Fruit fly (Drosophila melanogaster) whole organism, prepupa: ENCODE results near the gene CG3345.

Experiments used
- Blimp-1 ChIP-seq: fragments of 200-800 bp; sonication (Bioruptor generic); optimal IDR thresholded peaks from 3 replicates; lab custom pipeline; 2017; ENCODE audit warnings: missing biosample characterization, missing genetic modification characterization, mild to moderate bottlenecking, moderate library complexity, missing genetic modification reagents
- CG10631 ChIP-seq: fragments of 200-800 bp; sonication (Bioruptor generic); optimal IDR thresholded peaks from 2 replicates; lab custom pipeline; 2016; ENCODE audit warnings: missing biosample characterization, missing genetic modification characterization
- CG10669 ChIP-seq: fragments of 200-800 bp; sonication (Bioruptor generic); optimal IDR thresholded peaks from 3 replicates; lab custom pipeline; 2018; ENCODE audit warnings: missing biosample characterization, mild to moderate bottlenecking, missing genetic modification characterization, moderate library complexity
- CG11902 ChIP-seq: fragments of 200-800 bp; sonication (Bioruptor generic); optimal IDR thresholded peaks from 3 replicates; lab custom pipeline; 2016; ENCODE audit warnings: missing biosample characterization, missing genetic modification characterization
- CG15336 ChIP-seq: fragments of 200-800 bp; sonication (Bioruptor generic); IDR thresholded peaks from 2 replicates; pipeline ENCODE4 v1.3.6; 2022; ENCODE audit warnings: missing biosample characterization, missing genetic modification characterization
- CG1621 ChIP-seq: fragments of 200-800 bp; sonication (Bioruptor generic); optimal IDR thresholded peaks from 3 replicates; lab custom pipeline; 2018; ENCODE audit warnings: missing biosample characterization, mild to moderate bottlenecking, missing genetic modification characterization
- CG16779 ChIP-seq: fragments of 200-800 bp; sonication (Bioruptor generic); optimal IDR thresholded peaks from 3 replicates; lab custom pipeline; 2017; ENCODE audit warnings: missing biosample characterization, mild to moderate bottlenecking, missing genetic modification characterization
- CG3032 ChIP-seq: fragments of 200-800 bp; optimal IDR thresholded peaks from 2 replicates; lab custom pipeline; 2019; ENCODE audit warnings: missing biosample characterization, mild to moderate bottlenecking, missing genetic modification characterization, moderate library complexity
- CG32006 ChIP-seq: fragments of 200-800 bp; sonication (Bioruptor generic); optimal IDR thresholded peaks from 3 replicates; lab custom pipeline; 2017; ENCODE audit warnings: missing biosample characterization, mild to moderate bottlenecking, missing genetic modification characterization
- CG4318 ChIP-seq: fragments of 200-800 bp; sonication (Bioruptor generic); optimal IDR thresholded peaks from 3 replicates; lab custom pipeline; 2017; ENCODE audit warnings: missing biosample characterization, mild to moderate bottlenecking, missing genetic modification characterization
- CG6163 ChIP-seq: fragments of 200-800 bp; sonication (Bioruptor generic); IDR thresholded peaks from 3 replicates; pipeline ENCODE4 v1.3.6; 2022; ENCODE audit warnings: missing biosample characterization, missing genetic modification characterization
- CG6276 ChIP-seq: fragments of 200-800 bp; sonication (Bioruptor generic); optimal IDR thresholded peaks from 2 replicates; lab custom pipeline; 2017; ENCODE audit warnings: missing biosample characterization, mild to moderate bottlenecking, missing genetic modification characterization
- CG6792 ChIP-seq: fragments of 200-800 bp; sonication (Bioruptor generic); optimal IDR thresholded peaks from 3 replicates; lab custom pipeline; 2016; ENCODE audit warnings: missing biosample characterization, missing genetic modification characterization
- CG6808 ChIP-seq: fragments of 200-800 bp; sonication (Bioruptor generic); optimal IDR thresholded peaks from 3 replicates; lab custom pipeline; 2017; ENCODE audit warnings: missing biosample characterization, missing genetic modification characterization, mild to moderate bottlenecking, moderate library complexity, missing genetic modification reagents
- CG6854 ChIP-seq: fragments of 200-800 bp; sonication (Bioruptor generic); optimal IDR thresholded peaks from 2 replicates; lab custom pipeline; 2017; ENCODE audit warnings: missing biosample characterization, mild to moderate bottlenecking, missing genetic modification characterization
- CG7368 ChIP-seq: fragments of 200-800 bp; sonication (Bioruptor generic); optimal IDR thresholded peaks from 3 replicates; lab custom pipeline; 2016; ENCODE audit warnings: missing biosample characterization, missing genetic modification characterization
- CG8119 ChIP-seq: fragments of 200-800 bp; sonication (Bioruptor generic); IDR thresholded peaks from 3 replicates; pipeline ENCODE4 v1.3.6; 2022; ENCODE audit warnings: missing biosample characterization, missing genetic modification characterization
- CG9139 ChIP-seq: fragments of 200-800 bp; sonication (Bioruptor generic); optimal IDR thresholded peaks from 3 replicates; lab custom pipeline; 2017; ENCODE audit warnings: missing biosample characterization, mild to moderate bottlenecking, missing genetic modification characterization
- Ets96B ChIP-seq: fragments of 200-800 bp; optimal IDR thresholded peaks from 2 replicates; lab custom pipeline; 2019; ENCODE audit warnings: missing biosample characterization, mild to moderate bottlenecking, missing genetic modification characterization, moderate library complexity
- Gug ChIP-seq: fragments of 200-800 bp; sonication (Bioruptor generic); IDR thresholded peaks from 2 replicates; pipeline ENCODE4 v1.3.6; 2022; ENCODE audit warnings: missing biosample characterization, missing genetic modification characterization
- Hr38 ChIP-seq: sonication (Bioruptor generic); optimal IDR thresholded peaks from 2 replicates; lab custom pipeline; 2016; ENCODE audit warnings: missing biosample characterization, missing genetic modification characterization
- Hr39 ChIP-seq: fragments of 200-800 bp; sonication (Bioruptor generic); optimal IDR thresholded peaks from 2 replicates; lab custom pipeline; 2016; ENCODE audit warnings: missing biosample characterization, missing genetic modification characterization
- Hr4 ChIP-seq: fragments of 200-800 bp; sonication (Bioruptor generic); optimal IDR thresholded peaks from 3 replicates; lab custom pipeline; 2016; ENCODE audit warnings: missing biosample characterization, missing genetic modification characterization
- OdsH ChIP-seq: fragments of 200-800 bp; sonication (Bioruptor generic); optimal IDR thresholded peaks from 3 replicates; lab custom pipeline; 2016; ENCODE audit warnings: missing biosample characterization, missing genetic modification characterization
- Sox14 ChIP-seq: fragments of 200-800 bp; sonication (Bioruptor generic); optimal IDR thresholded peaks from 3 replicates; lab custom pipeline; 2016; ENCODE audit warnings: missing biosample characterization, missing genetic modification characterization
- cyc ChIP-seq: fragments of 200-800 bp; sonication (Bioruptor generic); optimal IDR thresholded peaks from 3 replicates; lab custom pipeline; 2016; ENCODE audit warnings: missing biosample characterization, missing genetic modification characterization
- dac ChIP-seq: fragments of 200-800 bp; sonication (Bioruptor generic); optimal IDR thresholded peaks from 2 replicates; lab custom pipeline; 2017; ENCODE audit warnings: missing biosample characterization, mild to moderate bottlenecking, missing genetic modification characterization
- dsx ChIP-seq: fragments of 200-800 bp; optimal IDR thresholded peaks from 3 replicates; lab custom pipeline; 2019; ENCODE audit warnings: missing biosample characterization, mild to moderate bottlenecking, missing genetic modification characterization, moderate library complexity; ENCODE audit not compliant: poor library complexity, severe bottlenecking
- esn ChIP-seq: fragments of 200-800 bp; sonication (Bioruptor generic); optimal IDR thresholded peaks from 2 replicates; lab custom pipeline; 2016; ENCODE audit warnings: missing biosample characterization, mild to moderate bottlenecking, missing genetic modification characterization, moderate library complexity
- fd59A ChIP-seq: fragments of 200-800 bp; sonication (Bioruptor generic); optimal IDR thresholded peaks from 2 replicates; lab custom pipeline; 2017; ENCODE audit warnings: missing biosample characterization, mild to moderate bottlenecking, missing genetic modification characterization, missing genetic modification reagents
- net ChIP-seq: fragments of 200-800 bp; sonication (Bioruptor generic); optimal IDR thresholded peaks from 3 replicates; lab custom pipeline; 2016; ENCODE audit warnings: missing biosample characterization, missing genetic modification characterization
- ss ChIP-seq, 2 experiments: fragments of 200-800 bp; sonication (Bioruptor generic); optimal IDR thresholded peaks; 2 replicates in 1 of 2; 3 replicates in 1 of 2; lab custom pipeline; 2017 to 2018; ENCODE audit warnings: mild to moderate bottlenecking in 2 of 2, missing biosample characterization in 2 of 2, missing genetic modification characterization in 2 of 2, moderate library complexity in 1 of 2
- svp ChIP-seq: fragments of 200-800 bp; sonication (Bioruptor generic); peaks from one replicate; lab custom pipeline; 2016; ENCODE audit warnings: missing biosample characterization, missing genetic modification characterization
- vri ChIP-seq: fragments of 200-800 bp; sonication (Bioruptor generic); optimal IDR thresholded peaks from 3 replicates; lab custom pipeline; 2016; ENCODE audit warnings: missing biosample characterization, mild to moderate bottlenecking, missing genetic modification characterization

The CG3345 gene

DNA sequence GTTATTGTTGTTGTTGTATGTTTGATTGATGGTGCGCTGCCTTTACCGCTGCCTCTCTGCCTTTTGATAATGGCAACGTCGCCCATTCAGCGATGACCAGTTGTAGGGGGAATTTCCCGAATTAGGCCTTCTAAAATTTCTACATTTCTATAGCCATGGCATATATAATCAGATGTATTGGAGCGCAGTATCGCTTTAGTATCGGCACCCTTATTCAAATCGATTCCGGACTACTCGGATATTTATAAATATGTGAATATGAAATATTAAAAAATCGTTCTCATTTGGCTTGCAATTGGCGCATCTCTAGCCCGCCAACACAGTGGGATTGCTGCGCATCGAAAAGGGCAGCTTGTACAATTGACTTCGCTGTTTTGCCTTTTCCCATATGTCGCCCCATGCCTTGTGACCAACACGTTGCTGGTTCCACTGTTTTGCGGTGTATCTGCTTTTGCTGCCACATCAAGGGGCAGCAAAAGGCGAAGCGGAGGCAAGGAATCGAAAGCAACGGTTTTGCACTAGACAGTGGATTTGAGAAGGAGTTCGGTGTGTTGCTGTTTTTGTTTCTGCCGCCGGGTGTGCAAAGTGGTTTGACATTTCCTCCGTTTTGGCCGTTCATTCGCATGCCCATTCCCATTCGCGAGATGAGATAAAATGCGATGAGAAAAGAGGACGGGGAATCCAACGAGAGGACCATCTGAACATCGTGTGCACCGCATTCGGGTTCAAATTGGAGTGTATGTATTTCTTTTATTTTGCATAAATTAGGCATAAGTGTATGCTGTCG lies 44.1 kb upstream of the CG3345 start (continued):
- TF ChIP-seq dsx (GFP tag; lab: Kevin White, UChicago) = peak; percentile 81
- TF ChIP-seq CG7368 (GFP tag; lab: Kevin White, UChicago) = peak; percentile 85
- peak; percentile 71 for TF ChIP-seq CG15336 (GFP tag; lab: Robert Waterston, UW)
- peak; percentile 84 for TF ChIP-seq vri
- peak; percentile 91 for TF ChIP-seq CG32006 (GFP tag; lab: Kevin White, UChicago)
- TF ChIP-seq Ets96B (tag; lab: Kevin White, UChicago) = peak; percentile 91
- TF ChIP-seq CG10631 = peak; percentile 93
- peak; percentile 85 to 91 for TF ChIP-seq ss (GFP tag; optimal IDR thresholded peaks at IDR 0.05; lab: Kevin White, UChicago)
- peak; percentile 77 for TF ChIP-seq CG6276 (GFP tag; lab: Kevin White, UChicago)

DNA sequence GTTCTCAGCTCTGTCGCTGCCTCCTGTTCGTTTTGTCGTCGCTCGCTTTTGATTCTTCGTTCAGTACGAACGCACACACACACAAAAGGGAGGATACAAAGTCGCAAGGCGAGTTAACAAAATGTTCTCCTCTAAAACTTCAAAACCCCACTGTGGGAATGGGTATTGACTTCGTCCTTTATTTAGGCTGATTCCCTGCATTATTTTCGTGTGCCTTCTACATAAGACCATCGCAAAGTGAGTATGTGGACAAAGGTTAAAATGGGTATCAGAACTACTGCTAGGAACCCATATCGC lies 43.6 kb upstream of the CG3345 start:
- TF ChIP-seq Hr4 (GFP tag; lab: Kevin White, UChicago) = no peak
- TF ChIP-seq CG6808 (GFP tag; lab: Kevin White, UChicago) = no peak
- no peak for TF ChIP-seq dac (GFP tag; lab: Kevin White, UChicago)
- TF ChIP-seq dsx (GFP tag; lab: Kevin White, UChicago) = peak; percentile 93
- TF ChIP-seq CG9139 = no peak
- no peak for TF ChIP-seq CG10631
- TF ChIP-seq, all 60 proteins: peak for 1

DNA sequence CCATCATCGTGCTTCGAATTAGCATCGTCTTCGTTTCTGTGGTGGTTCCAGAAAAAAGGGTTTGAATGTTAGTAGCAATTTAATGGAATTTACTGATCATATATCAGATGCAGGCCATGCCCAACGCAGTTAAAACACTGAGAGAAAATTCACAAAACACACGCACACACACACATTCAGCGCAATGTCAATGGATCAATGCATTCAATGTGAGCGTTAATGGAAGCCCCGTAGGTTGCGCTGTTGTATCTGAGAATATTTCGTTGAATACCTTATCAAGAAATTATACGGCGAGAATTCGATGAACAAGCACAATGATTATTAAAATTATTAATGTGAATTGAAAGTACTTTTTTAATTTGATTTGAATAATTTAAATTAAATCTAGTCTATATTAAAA lies 40.6 kb upstream of the CG3345 start:
- TF ChIP-seq svp (GFP tag; lab: Kevin White, UChicago) (peak; percentile 95), CG3032 (no peak)
- TF ChIP-seq, all 60 proteins: peak for 1

DNA sequence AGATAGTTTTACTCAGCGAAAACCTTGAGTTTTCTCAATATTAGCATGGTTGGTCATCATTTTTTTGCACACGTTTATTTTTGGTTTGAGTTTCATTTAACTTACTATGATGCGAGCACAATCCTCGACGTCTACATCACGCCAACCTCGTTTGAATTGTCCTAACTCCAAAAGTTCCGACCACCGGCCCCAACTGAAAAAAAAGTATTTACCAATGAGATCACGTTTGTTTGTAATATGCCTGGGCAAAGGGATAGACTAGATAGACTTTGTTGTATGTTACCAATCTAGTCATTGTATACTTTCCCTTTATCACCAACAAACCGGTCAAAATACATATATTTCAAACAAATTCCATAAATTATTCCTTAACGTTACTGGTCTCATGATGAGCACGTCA lies 36.7 kb upstream of the CG3345 start, which contains the start of gene CG13693:
Gene CG13693 (plus strand): TSS at position 301 of the 400 bp plus-strand sequence.
- TF ChIP-seq dac (GFP tag; lab: Kevin White, UChicago) = no peak
- TF ChIP-seq CG6854 (GFP tag; lab: Kevin White, UChicago) = no peak
- no peak for TF ChIP-seq Gug (GFP tag; lab: Robert Waterston, UW)
- TF ChIP-seq OdsH (GFP tag; lab: Kevin White, UChicago) = no peak
- no peak for TF ChIP-seq esn
- TF ChIP-seq Ets96B (tag; lab: Kevin White, UChicago) = no peak
- no peak for TF ChIP-seq CG6163 (GFP tag; lab: Robert Waterston, UW)
- no peak for TF ChIP-seq CG15336 (GFP tag; lab: Robert Waterston, UW)
- no peak for TF ChIP-seq CG1621 (tag; lab: Kevin White, UChicago)
- TF ChIP-seq CG3032 = no peak
- TF ChIP-seq net (GFP tag; lab: Kevin White, UChicago) = no peak
- TF ChIP-seq Hr38 (GFP tag; lab: Kevin White, UChicago) = no peak
- TF ChIP-seq Hr39 (GFP tag; lab: Kevin White, UChicago) = no peak
- TF ChIP-seq CG6792 (GFP tag; lab: Kevin White, UChicago) = no peak
- no peak for TF ChIP-seq CG32006 (GFP tag; lab: Kevin White, UChicago)

DNA sequence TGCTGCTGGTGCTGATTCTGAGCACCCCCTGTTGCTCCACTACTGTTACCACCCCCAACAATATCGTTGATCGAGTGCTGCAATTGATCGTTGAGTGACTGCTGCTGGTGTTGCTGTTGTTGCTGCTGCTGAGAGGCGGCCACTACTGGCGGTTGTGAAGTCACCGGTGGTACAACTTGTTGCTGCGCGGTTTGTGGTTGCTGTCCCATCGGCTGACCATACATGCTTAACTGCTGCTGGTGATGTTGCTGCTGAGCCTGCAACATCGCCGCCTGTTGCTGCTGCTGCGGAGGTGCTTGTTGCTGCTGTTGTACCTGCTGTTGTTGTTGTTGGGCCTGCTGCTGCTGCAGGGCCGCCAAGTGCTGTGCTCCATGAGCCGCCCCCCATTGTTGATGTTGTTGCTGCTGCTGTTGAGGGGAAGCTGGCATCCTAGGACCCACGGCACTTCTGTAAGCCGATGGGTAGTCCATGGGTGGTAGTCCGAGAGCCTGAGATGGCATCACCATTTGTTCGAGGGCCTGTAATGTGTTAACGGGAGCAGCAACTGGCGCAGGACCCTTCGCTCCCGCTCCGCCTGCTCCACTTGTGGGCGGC lies 28.6 kb upstream of the CG3345 start:
- no peak for TF ChIP-seq CG10669
- no peak for TF ChIP-seq cyc (GFP tag; lab: Kevin White, UChicago)
- TF ChIP-seq CG6163 (GFP tag; lab: Robert Waterston, UW) = no peak
- TF ChIP-seq Sox14 (GFP tag; lab: Kevin White, UChicago) = no peak
- TF ChIP-seq svp (GFP tag; lab: Kevin White, UChicago) = no peak
- TF ChIP-seq CG11902 (GFP tag; lab: Kevin White, UChicago) = no peak
- no peak for TF ChIP-seq esn
- TF ChIP-seq CG6792 (GFP tag; lab: Kevin White, UChicago) = no peak
- TF ChIP-seq Blimp-1 = no peak
- TF ChIP-seq fd59A (GFP tag; lab: Kevin White, UChicago) = no peak
- no peak for TF ChIP-seq CG32006 (GFP tag; lab: Kevin White, UChicago)
- no peak for TF ChIP-seq CG4318 (GFP tag; lab: Kevin White, UChicago)
- no peak for TF ChIP-seq CG10631
- TF ChIP-seq CG8119 (GFP tag; lab: Robert Waterston, UW) = no peak
- no peak for TF ChIP-seq CG16779 (tag; lab: Kevin White, UChicago)
- TF ChIP-seq Gug (GFP tag; lab: Robert Waterston, UW) = no peak
- no peak for TF ChIP-seq Hr38 (GFP tag; lab: Kevin White, UChicago)
